Worm (Caenorhabditis elegans): ENCODE results near the gene rsp-8.

Gene rsp-8

ce11 chrIII:11806695-11807094 lies 19.5 kb upstream of the rsp-8 start, which contains the start of gene C18D11.7:
TSS of gene C18D11.7 (minus strand) at chrIII:11806795.
- no peak for TF ChIP-seq zag-1 (tag; optimal IDR thresholded peaks at IDR 0.05)
- TF ChIP-seq skn-1 (tag; optimal IDR thresholded peaks at IDR 0.05), result no peak
- TF ChIP-seq sem-4 (tag; optimal IDR thresholded peaks at IDR 0.05), result no peak
- TF ChIP-seq ceh-82 (tag; optimal IDR thresholded peaks at IDR 0.05), result no peak
- no peak for TF ChIP-seq unc-62 (GFP tag; optimal IDR thresholded peaks at IDR 0.05)
- no peak for TF ChIP-seq alr-1 (tag; optimal IDR thresholded peaks at IDR 0.05)
- no peak for TF ChIP-seq F13H6.1 (tag; optimal IDR thresholded peaks at IDR 0.05)
- TF ChIP-seq blmp-1 (tag; optimal IDR thresholded peaks at IDR 0.05; ENCODE audit: insufficient read depth), result no peak
- no peak for TF ChIP-seq aly-2 (tag; optimal IDR thresholded peaks at IDR 0.05)
- TF ChIP-seq ZK546.5 (tag; optimal IDR thresholded peaks at IDR 0.05), result no peak
- no peak for TF ChIP-seq R02D3.7 (tag; optimal IDR thresholded peaks at IDR 0.05)
- TF ChIP-seq mdl-1 (tag; optimal IDR thresholded peaks at IDR 0.05), result no peak
- TF ChIP-seq nhr-10 (tag; optimal IDR thresholded peaks at IDR 0.05), result no peak
- TF ChIP-seq lin-13 (GFP tag; optimal IDR thresholded peaks at IDR 0.05), result no peak
- TF ChIP-seq ztf-11 (tag; optimal IDR thresholded peaks at IDR 0.05), result no peak

ce11 chrIII:11807418-11807817 lies 18.8 kb upstream of the rsp-8 start, which contains the start of gene C18D11.10:
TSS of gene C18D11.10 (plus strand) at chrIII:11807718.
- TF ChIP-seq ceh-82 (tag; optimal IDR thresholded peaks at IDR 0.05) (no peak), nhr-25 (tag; optimal IDR thresholded peaks at IDR 0.05) (no peak), C34F6.9 (tag; optimal IDR thresholded peaks at IDR 0.05) (no peak), ama-1 (optimal IDR thresholded peaks at IDR 0.05) (no peak), F13H6.1 (tag; optimal IDR thresholded peaks at IDR 0.05) (no peak), nhr-129 (tag; optimal IDR thresholded peaks at IDR 0.05) (no peak), lin-13 (GFP tag; optimal IDR thresholded peaks at IDR 0.05) (no peak), mab-5 (tag; optimal IDR thresholded peaks at IDR 0.05) (no peak), snpc-4 (tag; optimal IDR thresholded peaks at IDR 0.05) (no peak), elt-1 (tag; optimal IDR thresholded peaks at IDR 0.05) (no peak)

- TF ChIP-seq unc-62 (GFP tag; optimal IDR thresholded peaks at IDR 0.05) (no peak), nhr-21 (tag; optimal IDR thresholded peaks at IDR 0.05) (no peak), nhr-237 (tag; optimal IDR thresholded peaks at IDR 0.05) (no peak), nhr-6 (tag; optimal IDR thresholded peaks at IDR 0.05) (no peak), egl-27 (tag; optimal IDR thresholded peaks at IDR 0.05) (no peak), nhr-23 (tag; optimal IDR thresholded peaks at IDR 0.05) (no peak), sma-9 (GFP tag; optimal IDR thresholded peaks at IDR 0.05) (no peak), sma-9 (tag; optimal IDR thresholded peaks at IDR 0.05) (no peak), ztf-1 (GFP tag; conservative IDR thresholded peaks at IDR 0.05) (no peak), R02D3.7 (tag; optimal IDR thresholded peaks at IDR 0.05) (no peak), dmd-4 (tag; optimal IDR thresholded peaks at IDR 0.05) (no peak), elt-1 (tag; optimal IDR thresholded peaks at IDR 0.05) (no peak), mdl-1 (tag; optimal IDR thresholded peaks at IDR 0.05) (no peak), ztf-4 (tag; optimal IDR thresholded peaks at IDR 0.05) (no peak), crh-2 (tag; optimal IDR thresholded peaks at IDR 0.05) (no peak), nhr-129 (tag; optimal IDR thresholded peaks at IDR 0.05) (no peak), nhr-77 (tag; optimal IDR thresholded peaks at IDR 0.05) (no peak), mbf-1 (tag; optimal IDR thresholded peaks at IDR 0.05) (no peak), elt-3 (tag; optimal IDR thresholded peaks at IDR 0.05) (no peak)
Observed at ce11 chrIII:11808818-11809217, 17.4 kb upstream of the rsp-8 start, which contains the start of gene C18D11.9. TSS of gene C18D11.9 (plus strand) at chrIII:11809118.

- TF ChIP-seq peb-1 (tag; optimal IDR thresholded peaks at IDR 0.05) (no peak), crh-2 (tag; optimal IDR thresholded peaks at IDR 0.05) (no peak), zag-1 (tag; optimal IDR thresholded peaks at IDR 0.05) (no peak), nhr-6 (tag; optimal IDR thresholded peaks at IDR 0.05) (no peak), Y55F3AM.14 (GFP tag; optimal IDR thresholded peaks at IDR 0.05) (no peak), F13H6.1 (tag; optimal IDR thresholded peaks at IDR 0.05) (no peak), ztf-4 (tag; optimal IDR thresholded peaks at IDR 0.05) (no peak), unc-55 (GFP tag; optimal IDR thresholded peaks at IDR 0.05) (no peak), ztf-1 (GFP tag; conservative IDR thresholded peaks at IDR 0.05) (no peak), unc-39 (tag; optimal IDR thresholded peaks at IDR 0.05) (no peak), lin-11 (tag; optimal IDR thresholded peaks at IDR 0.05) (no peak)
Observed at ce11 chrIII:11810447-11810846, 15.8 kb upstream of the rsp-8 start, which contains the start of gene C18D11.6. TSS of gene C18D11.6 (plus strand) at chrIII:11810556.

Measured in whole organism, L2 larva.